Fruit fly (Drosophila melanogaster) whole organism, larva: ENCODE results near the gene Cby.
A peak's percentile ranks its signal among the peaks of the same experiment; 100 is the strongest.

Experiments
- noc ChIP-seq: fragments of 200-800 bp; sonication (Bioruptor generic); optimal IDR thresholded peaks from 3 replicates; lab custom pipeline; 2019; ENCODE audit warnings: missing biosample characterization, mild to moderate bottlenecking, missing genetic modification characterization, moderate library complexity

Gene Cby

DNA sequence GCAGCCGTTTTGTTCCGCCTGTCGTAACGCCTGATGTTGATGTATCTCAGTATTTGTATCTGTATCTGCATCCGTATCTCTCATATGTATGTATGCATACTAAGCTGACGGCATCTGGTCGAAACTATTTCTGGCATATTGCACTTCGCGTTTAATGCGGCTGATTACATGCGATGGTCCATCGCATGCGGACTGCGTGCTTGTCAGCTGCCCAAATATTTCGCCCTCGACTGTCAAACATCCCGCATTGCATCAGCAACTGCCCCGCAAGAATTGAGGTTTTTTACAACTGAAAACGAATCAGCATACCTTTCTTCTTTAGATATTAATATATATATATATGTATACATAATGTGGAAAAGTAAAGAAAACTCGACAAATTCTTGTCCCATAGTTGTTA lies 4.9 kb upstream of the Cby start:
- no peak for TF ChIP-seq noc

DNA sequence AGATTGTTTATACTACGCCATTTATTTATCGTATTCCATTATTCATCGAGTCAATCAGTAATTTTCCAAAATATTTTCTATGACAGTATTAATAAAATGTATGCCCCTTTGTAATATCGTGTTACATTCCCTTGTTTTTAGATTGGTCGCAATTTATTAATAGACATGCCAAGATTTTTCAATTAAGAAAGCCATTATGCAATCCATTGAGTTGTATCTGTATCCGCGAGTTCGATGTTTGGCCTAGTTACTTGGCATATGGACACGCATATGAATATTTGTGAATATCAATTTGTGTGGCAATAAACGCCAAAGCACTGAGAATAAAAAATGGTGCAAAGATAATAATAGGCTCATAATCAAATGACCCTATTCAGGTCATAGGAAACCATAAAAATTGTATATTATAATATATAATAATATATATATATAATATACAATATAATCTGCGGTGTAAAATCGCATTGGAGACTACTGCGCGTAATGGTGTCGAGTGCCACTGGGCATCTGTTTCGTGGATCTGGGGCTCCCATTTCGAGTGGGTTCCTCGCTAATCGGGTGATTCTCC lies 3.9 kb upstream of the Cby start:
- TF ChIP-seq noc: no peak

DNA sequence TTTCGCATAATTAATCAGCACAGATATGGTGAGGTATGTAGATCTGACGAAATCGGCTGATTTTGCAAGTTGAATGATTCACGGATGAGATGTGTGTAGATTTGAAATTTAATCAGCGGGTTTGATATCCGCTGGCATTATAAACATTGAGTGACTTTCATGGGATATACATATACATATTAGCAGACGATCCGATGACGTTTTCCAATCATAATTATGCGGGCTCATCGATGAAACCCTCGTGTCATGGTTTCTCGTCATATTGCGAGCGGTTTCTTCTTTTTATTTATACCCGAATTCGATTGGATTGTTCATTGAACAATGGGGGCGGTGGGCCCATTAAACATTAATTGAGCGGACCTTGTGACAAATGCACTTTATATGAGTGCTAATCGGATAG lies 3.3 kb upstream of the Cby start:
- no peak for TF ChIP-seq noc

DNA sequence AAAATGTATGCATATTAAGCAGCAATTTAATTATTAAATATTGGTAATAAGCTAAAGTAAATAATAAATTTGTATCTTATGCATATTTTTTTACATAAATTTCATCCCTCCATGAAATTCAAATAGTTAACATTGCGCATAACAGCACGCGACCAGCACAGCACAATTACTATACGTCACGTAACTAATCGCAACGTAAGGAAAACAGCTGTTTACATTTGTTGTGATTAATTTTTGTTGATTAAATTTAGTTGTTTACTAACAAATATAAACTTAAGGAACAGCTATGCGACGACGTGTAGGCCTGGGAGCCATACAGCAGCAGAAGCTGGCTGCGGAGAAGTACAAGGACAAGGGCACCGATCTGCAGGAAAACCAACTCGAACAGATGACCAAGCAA lies 2.8 kb upstream of the Cby start, which contains the start of gene lsn:
TSS of gene lsn (plus strand) at position 177 of the 400 bp plus-strand sequence.
- no peak for TF ChIP-seq noc

DNA sequence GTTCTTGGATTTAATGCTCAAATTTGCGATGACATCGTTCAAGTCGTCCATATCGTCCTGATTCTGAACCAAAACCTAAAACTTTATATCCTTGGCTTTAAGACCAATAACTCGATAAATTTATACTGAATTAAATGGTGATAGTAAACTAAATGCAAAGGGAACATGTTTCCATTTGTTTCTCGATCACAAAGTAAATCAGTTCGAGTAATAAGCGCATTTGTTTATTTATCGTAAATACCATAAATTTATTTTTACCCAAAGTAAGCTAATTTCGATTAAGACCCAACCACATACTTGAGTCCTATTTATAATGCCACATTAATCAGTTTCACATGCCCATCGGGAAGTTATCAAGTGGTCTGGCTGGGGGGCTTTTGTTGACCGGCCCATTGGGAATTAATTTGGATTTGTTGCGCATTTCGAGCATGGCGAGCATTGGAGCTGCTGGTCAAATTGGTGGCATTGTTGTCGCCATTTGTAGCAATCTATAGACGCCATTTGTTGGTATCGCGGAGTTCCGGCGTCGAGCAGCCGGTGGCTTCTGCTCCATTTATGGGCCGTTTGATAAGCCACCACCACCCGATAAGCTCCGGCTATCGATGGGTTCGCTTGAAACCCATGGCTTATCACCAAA lies 1.8 kb downstream of the Cby start, which contains the start of gene CG31174:
TSS of gene CG31174 (minus strand) at position 51 of the 637 bp plus-strand sequence.
- TF ChIP-seq noc: no peak

DNA sequence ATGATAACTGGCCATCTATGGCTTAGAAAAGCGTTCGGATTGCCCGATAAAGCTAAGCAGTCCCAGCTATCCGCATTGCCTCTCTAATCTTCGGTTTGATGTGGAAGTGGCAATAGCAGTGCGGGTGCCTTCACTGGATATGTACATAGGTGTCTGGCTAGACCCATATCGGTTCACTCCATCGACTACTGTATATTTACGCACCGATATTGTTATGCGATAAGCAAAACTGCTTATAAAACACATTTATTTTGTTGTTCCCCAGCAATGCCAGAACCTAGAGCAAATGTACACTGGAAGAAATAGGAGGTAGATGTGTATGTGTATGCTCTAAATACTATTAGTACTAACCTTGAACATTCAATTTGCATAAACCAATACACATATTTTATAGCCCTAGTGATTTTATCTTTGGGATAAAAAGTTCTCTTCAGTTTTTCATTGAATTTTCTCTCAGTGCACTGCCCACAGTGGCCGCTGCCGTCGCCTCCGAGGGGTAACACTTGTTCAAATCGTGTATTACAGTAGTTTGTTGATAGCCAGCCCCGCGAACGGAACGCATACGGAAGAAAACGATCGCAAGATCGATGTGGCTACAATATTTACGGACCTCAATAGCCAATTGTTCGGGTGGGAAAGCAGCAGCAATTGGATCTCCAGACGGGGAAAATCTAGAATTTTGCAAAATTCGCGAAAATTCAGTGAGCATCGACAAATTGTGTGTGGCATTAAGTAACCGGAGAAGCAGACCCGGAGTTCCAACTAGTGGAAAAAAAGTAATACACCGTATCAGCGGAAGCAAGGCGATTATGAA lies 2.6 kb downstream of the Cby start, which contains the start of gene CG31431:
TSS of gene CG31431 (plus strand) at position 524 of the 814 bp plus-strand sequence.
- TF ChIP-seq noc: peak; percentile 99

DNA sequence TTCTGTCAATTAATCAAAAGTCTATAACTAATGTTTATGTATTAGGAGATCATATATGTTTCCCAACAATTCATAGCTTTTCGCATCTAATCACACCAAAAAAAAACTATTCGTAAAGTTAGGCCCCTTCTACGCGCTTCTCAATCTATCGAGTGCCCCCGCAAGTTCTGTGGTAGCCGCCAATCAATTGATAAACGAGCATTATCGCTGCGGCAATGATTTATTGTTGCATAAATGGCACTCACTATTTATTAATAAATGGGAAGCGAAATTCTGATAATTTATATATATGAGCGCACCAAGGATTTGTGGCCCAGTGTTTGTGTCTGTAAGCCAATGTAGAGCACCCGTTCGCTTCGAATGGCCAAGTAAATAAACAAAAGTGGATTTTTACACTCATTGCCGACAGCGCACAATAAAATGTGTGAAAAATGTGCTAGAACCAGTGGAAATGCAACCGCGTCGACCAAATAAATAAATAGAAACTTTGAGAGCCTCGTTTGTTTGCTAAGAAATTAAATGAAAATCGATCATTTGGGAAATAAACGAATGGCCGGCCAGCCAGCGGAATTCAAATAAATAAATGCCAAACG lies 3.6 kb downstream of the Cby start:
- peak; percentile 13 for TF ChIP-seq noc

DNA sequence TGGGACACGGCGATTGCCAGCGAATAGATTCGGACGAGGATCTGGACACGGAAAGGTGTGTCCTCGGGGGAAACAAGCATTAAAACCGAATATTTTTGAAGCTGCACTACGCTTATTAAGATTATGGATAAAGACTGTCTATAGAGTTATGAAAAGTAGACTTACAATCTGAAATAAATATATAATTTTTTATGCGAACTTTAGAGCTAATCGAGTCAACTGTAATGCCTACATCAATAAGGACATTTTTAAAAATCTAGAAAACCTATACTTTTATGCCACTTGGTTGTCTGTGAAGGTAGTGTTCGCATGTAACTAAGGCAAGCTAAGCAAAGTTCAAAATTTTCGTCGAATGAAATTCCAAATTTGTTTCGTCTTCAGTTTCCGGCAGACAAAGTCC lies 5.6 kb downstream of the Cby start, which contains the start of gene CG31178:
TSS of gene CG31178 (plus strand) at position 301 of the 400 bp plus-strand sequence.
- no peak for TF ChIP-seq noc

DNA sequence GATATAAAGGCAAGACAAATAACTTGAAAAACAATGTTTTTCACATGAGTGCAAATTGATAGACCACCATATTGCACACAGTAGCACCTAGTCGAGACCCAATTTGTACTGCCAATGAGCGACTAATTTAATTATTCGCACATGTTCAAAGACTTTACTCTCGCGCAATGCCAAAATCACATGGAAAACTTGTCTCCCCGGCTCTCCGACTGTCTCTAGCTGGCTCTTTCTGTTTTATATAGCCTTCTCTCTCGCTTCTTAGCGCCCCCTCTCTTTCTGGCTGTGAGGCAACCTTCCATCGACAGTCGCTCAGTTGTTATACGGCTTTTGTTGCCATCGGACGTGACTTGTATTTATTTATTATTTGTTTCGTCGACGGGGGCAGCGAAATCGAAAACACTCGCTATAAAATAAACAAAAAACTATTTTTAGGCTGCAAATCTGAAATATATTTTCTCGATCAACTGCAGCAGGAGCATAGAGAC lies 7.2 kb downstream of the Cby start, which contains the start of gene CG6656:
TSS of gene CG6656 (plus strand) at position 312 of the 485 bp plus-strand sequence.
- TF ChIP-seq noc: peak; percentile 46

DNA sequence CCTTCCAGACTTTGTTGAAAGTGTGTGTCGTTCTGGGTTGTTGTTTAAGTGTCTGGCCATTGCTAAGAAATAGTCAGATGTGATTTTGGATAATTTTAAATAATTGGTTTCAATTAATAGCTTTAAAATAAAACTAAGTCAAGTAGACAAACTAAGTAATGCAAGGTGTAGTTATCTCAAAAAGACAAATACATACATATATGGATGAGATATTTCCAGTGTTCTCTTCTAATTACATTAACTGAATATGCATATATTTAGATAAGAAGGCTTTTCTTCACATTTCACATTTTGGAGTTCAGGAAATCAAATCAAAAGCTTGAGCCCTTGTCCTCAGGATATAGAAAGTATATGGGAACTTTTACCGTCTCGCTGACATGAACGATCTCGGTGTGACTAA lies 9.8 kb downstream of the Cby start, which contains the start of gene P5CDh2:
TSS of gene P5CDh2 (plus strand) at position 301 of the 400 bp plus-strand sequence.
- TF ChIP-seq noc: no peak

DNA sequence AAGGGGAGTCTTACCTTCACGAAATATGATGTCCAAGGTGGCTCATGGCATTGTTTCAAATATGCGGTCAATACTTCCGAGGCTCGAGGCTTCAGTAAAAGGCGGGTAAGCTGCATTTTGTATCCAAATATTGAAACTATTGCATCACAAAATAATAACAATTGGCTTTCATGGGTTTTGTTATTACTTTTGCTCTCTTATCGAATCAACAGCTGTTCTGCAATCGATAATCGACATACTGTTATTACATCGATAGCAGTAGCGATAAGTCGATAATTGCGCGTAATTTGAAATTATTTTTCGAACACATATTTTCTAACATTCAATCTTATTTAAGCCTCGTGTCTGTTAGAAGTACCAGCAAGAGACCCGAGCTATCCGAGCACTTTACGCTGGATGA lies 10.7 kb downstream of the Cby start, which contains the start of gene CG34148:
TSS of gene CG34148 (minus strand) at position 214 of the 400 bp plus-strand sequence.
- no peak for TF ChIP-seq noc

DNA sequence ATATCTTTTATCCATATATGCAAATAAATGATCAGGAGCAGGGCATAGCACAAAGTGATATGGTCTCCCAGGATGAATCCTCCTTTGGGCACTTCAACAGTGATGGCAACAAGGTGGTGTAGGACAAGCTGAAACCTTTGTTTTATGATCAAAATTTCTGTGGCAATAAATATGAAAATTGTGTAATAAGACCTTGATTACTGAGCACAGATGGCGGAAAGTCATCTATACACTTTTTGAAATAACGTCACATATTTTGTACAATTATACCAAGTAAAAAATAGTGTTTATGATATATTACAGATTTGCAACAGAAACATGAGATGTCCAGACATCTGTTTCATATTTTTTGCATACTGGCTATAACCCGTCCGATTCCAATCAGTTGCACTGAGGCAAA lies 12.7 kb downstream of the Cby start, which contains the start of gene CG31465:
TSS of gene CG31465 (plus strand) at position 301 of the 400 bp plus-strand sequence.
- no peak for TF ChIP-seq noc

DNA sequence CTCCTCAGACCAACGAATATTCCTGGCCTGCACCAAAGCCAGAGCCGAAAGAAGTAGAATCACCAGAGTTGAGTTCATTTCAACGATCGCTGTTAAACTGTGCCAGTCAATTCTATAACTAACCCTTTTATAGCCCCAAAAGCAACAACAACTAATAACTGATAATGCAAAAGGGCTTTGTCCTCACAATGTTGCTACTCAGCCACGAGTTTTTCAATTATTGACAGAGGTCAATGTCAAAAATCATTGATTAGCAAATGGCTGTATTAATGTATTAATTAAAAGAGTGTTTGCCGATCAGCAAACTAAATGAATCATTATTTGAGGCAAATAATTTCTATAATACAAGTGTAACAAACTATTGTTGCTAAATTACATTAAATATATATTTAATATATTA lies 16.6 kb downstream of the Cby start, which contains the start of gene fit:
TSS of gene fit (minus strand) at position 101 of the 400 bp plus-strand sequence.
- TF ChIP-seq noc: no peak

DNA sequence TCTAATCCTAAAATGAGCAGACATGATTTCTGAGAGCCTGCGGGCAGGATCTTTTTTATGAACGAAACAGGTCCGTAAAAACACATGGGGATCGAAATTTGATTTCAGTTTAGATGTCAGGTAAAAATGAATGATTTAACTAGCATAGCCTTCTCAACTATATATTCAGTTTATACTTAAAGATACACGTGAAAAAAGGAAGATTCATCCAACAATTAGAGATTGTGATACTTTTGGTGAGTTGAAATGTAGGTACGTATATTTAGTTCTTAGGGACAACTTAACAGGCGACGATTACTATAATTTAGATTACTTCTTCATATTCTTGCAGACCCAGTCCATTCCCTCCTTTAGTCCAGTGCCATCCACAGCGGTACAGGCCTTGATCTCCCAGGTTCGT lies 17.6 kb downstream of the Cby start, which contains the start of gene CG17819:
TSS of gene CG17819 (minus strand) at position 101 of the 400 bp plus-strand sequence.
- no peak for TF ChIP-seq noc

DNA sequence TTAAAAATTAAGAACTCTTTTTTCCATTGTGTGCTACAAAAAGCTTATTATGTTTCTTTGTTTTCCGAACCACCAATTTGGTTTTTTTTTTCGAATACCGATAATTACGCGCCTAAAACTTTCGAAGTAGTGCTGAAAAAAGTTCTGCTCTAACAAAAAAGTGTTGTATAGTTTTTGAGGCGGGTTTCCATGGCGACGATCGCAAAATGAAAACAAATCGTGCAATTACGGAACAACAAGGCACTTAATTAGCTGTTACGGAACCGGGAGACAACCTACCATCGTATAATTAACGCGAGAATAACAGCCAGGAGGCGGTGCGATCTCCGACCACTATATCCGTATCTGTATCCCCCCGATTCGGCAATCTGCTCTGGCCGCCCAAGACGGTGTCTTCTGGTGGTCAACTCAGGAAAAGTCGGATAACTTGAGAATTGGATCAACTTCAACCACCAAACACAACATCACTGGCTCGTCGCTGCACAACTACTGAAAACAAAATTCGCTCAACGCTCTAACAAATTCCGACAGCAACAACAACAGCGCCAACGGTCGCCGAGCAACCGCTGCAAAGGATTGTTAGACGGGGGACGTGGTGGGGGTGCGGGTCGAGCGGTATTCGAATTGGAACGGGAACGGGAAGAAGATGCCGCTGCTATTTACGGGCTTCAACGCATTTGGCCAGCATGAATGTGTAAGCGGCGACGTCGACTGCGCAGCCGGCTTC lies 19.2 kb downstream of the Cby start, which contains the start of the genes CG6678 and dnd:
TSS of gene CG6678 (plus strand) at position 169 of the 727 bp plus-strand sequence.
TSS of gene dnd (minus strand) at position 495 of the 727 bp plus-strand sequence.
- TF ChIP-seq noc: no peak
